Worm (Caenorhabditis elegans) whole organism, L4 larva: ENCODE measurements around the gene F27C8.3.
A peak's percentile ranks its signal among the peaks of the same experiment; 100 is the strongest.

Experiments used
- F10B5.3 ChIP-seq: sonication (generic microtip); optimal IDR thresholded peaks from 2 replicates; lab custom pipeline; 2016; ENCODE audit warnings: mild to moderate bottlenecking, missing genetic modification characterization, missing compliant biosample characterization
- F49E8.2 ChIP-seq: sonication (generic microtip); optimal IDR thresholded peaks from 2 replicates; lab custom pipeline; 2016; ENCODE audit warnings: missing compliant biosample characterization, mild to moderate bottlenecking, missing genetic modification characterization, borderline replicate concordance
- R02D3.7 ChIP-seq: fragments of 150-350 bp; sonication (generic microtip); optimal IDR thresholded peaks from 3 replicates; lab custom pipeline; 2014; ENCODE audit warnings: missing biosample characterization, missing genetic modification characterization
- T20F7.1 ChIP-seq: fragments of 200-800 bp; sonication (Bioruptor generic); optimal IDR thresholded peaks from 2 replicates; lab custom pipeline; 2018; ENCODE audit warnings: mild to moderate bottlenecking, missing genetic modification characterization, missing compliant biosample characterization
- T26A8.4 ChIP-seq: fragments of 200-800 bp; sonication (Bioruptor generic); IDR thresholded peaks from 2 replicates; pipeline ENCODE4 v1.3.6; 2022; ENCODE audit warnings: missing genetic modification characterization, missing compliant biosample characterization
- Y48G9A.11 ChIP-seq: fragments of 200-800 bp; sonication (Bioruptor generic); IDR thresholded peaks from 2 replicates; pipeline ENCODE4 v1.3.6; 2022; ENCODE audit warnings: missing genetic modification reagents, missing genetic modification characterization, missing compliant biosample characterization
- Y5F2A.4 ChIP-seq: fragments of 200-800 bp; sonication (Bioruptor generic); optimal IDR thresholded peaks from 2 replicates; lab custom pipeline; 2018; ENCODE audit warnings: mild to moderate bottlenecking, missing genetic modification characterization, missing compliant biosample characterization
- ZK546.5 ChIP-seq, 2 experiments: sonication (generic microtip); optimal IDR thresholded peaks; 2 replicates each; lab custom pipeline; 2017; ENCODE audit warnings: missing biosample characterization in 2 of 2, missing genetic modification characterization in 2 of 2
- arid-1 ChIP-seq: fragments of 200-800 bp; sonication (Bioruptor generic); conservative IDR thresholded peaks from 2 replicates; pipeline ENCODE4 v1.3.6; 2022; ENCODE audit warnings: missing genetic modification reagents, missing genetic modification characterization, missing compliant biosample characterization
- ces-1 ChIP-seq: fragments of 150-350 bp; sonication (generic microtip); optimal IDR thresholded peaks from 4 replicates; lab custom pipeline; 2014; ENCODE audit warnings: missing biosample characterization, missing genetic modification reagents, missing genetic modification characterization
- daf-12 ChIP-seq: fragments of 150-350 bp; optimal IDR thresholded peaks from 2 replicates; lab custom pipeline; 2014; ENCODE audit warnings: missing biosample characterization, missing genetic modification reagents, missing genetic modification characterization
- dmd-6 ChIP-seq: fragments of 200-800 bp; sonication (Bioruptor generic); IDR thresholded peaks from 2 replicates; pipeline ENCODE4 v1.3.6; 2022; ENCODE audit warnings: missing genetic modification reagents, missing genetic modification characterization, missing compliant biosample characterization
- dpl-1 ChIP-seq: fragments of 150-350 bp; optimal IDR thresholded peaks from 2 replicates; lab custom pipeline; 2014; ENCODE audit warnings: missing biosample characterization, missing genetic modification reagents, missing genetic modification characterization
- egl-27 ChIP-seq: sonication (generic microtip); optimal IDR thresholded peaks from 3 replicates; lab custom pipeline; 2017; ENCODE audit warnings: missing biosample characterization, missing genetic modification reagents, missing genetic modification characterization
- fos-1 ChIP-seq: fragments of 150-350 bp; optimal IDR thresholded peaks from 2 replicates; lab custom pipeline; 2014; ENCODE audit warnings: missing biosample characterization, missing genetic modification characterization
- hmg-1.1 ChIP-seq: fragments of 200-800 bp; sonication (Bioruptor generic); IDR thresholded peaks from 2 replicates; pipeline ENCODE4 v1.3.6; 2022; ENCODE audit warnings: missing genetic modification reagents, missing genetic modification characterization, missing compliant biosample characterization
- lim-7 ChIP-seq: fragments of 200-800 bp; sonication (Bioruptor generic); IDR thresholded peaks from 2 replicates; pipeline ENCODE4 v1.3.6; 2022; ENCODE audit warnings: missing genetic modification characterization, missing compliant biosample characterization
- lin-29 ChIP-seq: fragments of 200-800 bp; sonication (Bioruptor generic); IDR thresholded peaks from 2 replicates; pipeline ENCODE4 v1.3.6; 2022; ENCODE audit warnings: missing genetic modification reagents, missing genetic modification characterization, missing compliant biosample characterization
- lir-3 ChIP-seq: sonication (generic microtip); optimal IDR thresholded peaks from 2 replicates; lab custom pipeline; 2016; ENCODE audit warnings: mild to moderate bottlenecking, missing genetic modification characterization, missing compliant biosample characterization
- mes-2 ChIP-seq: sonication (generic microtip); optimal IDR thresholded peaks from 2 replicates; lab custom pipeline; 2016; ENCODE audit warnings: missing genotype, mild to moderate bottlenecking, missing genetic modification characterization, missing compliant biosample characterization; ENCODE audit not compliant: poor library complexity, severe bottlenecking
- mxl-2 ChIP-seq: fragments of 200-800 bp; sonication (Bioruptor generic); conservative IDR thresholded peaks from 2 replicates; pipeline ENCODE4 v1.3.6; 2022; ENCODE audit warnings: missing genetic modification reagents, missing genetic modification characterization, missing compliant biosample characterization
- nhr-10 ChIP-seq: fragments of 150-350 bp; optimal IDR thresholded peaks from 2 replicates; lab custom pipeline; 2014; ENCODE audit warnings: missing biosample characterization, missing genetic modification characterization
- nhr-11 ChIP-seq: fragments of 150-350 bp; optimal IDR thresholded peaks from 2 replicates; lab custom pipeline; 2014; ENCODE audit warnings: missing biosample characterization, missing genetic modification characterization
- nhr-111 ChIP-seq: fragments of 200-800 bp; sonication (Bioruptor generic); optimal IDR thresholded peaks from 2 replicates; lab custom pipeline; 2018; ENCODE audit warnings: mild to moderate bottlenecking, missing genetic modification characterization, missing compliant biosample characterization
- nhr-28 ChIP-seq: fragments of 150-350 bp; optimal IDR thresholded peaks from 2 replicates; lab custom pipeline; 2014; ENCODE audit warnings: missing biosample characterization, missing genetic modification characterization
- nhr-77 ChIP-seq: fragments of 150-350 bp; optimal IDR thresholded peaks from 2 replicates; lab custom pipeline; 2014; ENCODE audit warnings: missing biosample characterization, missing genetic modification characterization
- sdz-12 ChIP-seq: fragments of 200-800 bp; sonication (Bioruptor generic); optimal IDR thresholded peaks from 2 replicates; lab custom pipeline; 2018; ENCODE audit warnings: mild to moderate bottlenecking, missing genetic modification characterization, missing compliant biosample characterization
- set-16 ChIP-seq: fragments of 200-800 bp; sonication (Bioruptor generic); IDR thresholded peaks from 2 replicates; pipeline ENCODE4 v1.3.6; 2022; ENCODE audit warnings: missing genetic modification reagents, missing genetic modification characterization, missing compliant biosample characterization
- snpc-1.2 ChIP-seq: fragments of 200-800 bp; sonication (Bioruptor generic); IDR thresholded peaks from 2 replicates; pipeline ENCODE4 v1.3.6; 2022; ENCODE audit warnings: missing genetic modification reagents, missing genetic modification characterization, missing compliant biosample characterization
- tag-97 ChIP-seq: fragments of 200-800 bp; sonication (Bioruptor generic); IDR thresholded peaks from 2 replicates; pipeline ENCODE4 v1.3.6; 2022; ENCODE audit warnings: missing genetic modification characterization, missing compliant biosample characterization
- unc-62 ChIP-seq, 3 experiments: fragments of 150-350 bp in 1 of 3; sonication (generic microtip); optimal IDR thresholded peaks in 2 of 3; peaks in 1 of 3; 1 replicate in 1 of 3; 2 replicates in 2 of 3; lab custom pipeline; 2014 to 2017; ENCODE audit warnings: missing biosample characterization in 3 of 3, missing genetic modification characterization in 3 of 3, missing genetic modification reagents in 3 of 3, missing genotype in 1 of 3

The F27C8.3 gene

ce11 chrIV:9593456-9593855, 2.2 kb downstream of the F27C8.3 start, which contains the start of gene spp-18 (continued):
- no peak for TF ChIP-seq Y5F2A.4 (GFP tag; lab: Kevin White, UChicago)
- no peak for TF ChIP-seq daf-12
- peak; percentile 63 for TF ChIP-seq nhr-77
- no peak for TF ChIP-seq T26A8.4
- no peak for TF ChIP-seq F10B5.3 (tag; lab: Kevin White, UChicago)
- TF ChIP-seq R02D3.7 (tag; lab: Kevin White, UChicago): no peak
- peak; percentile 80 for TF ChIP-seq nhr-28 (tag; lab: Kevin White, UChicago)
- TF ChIP-seq lim-7 (GFP tag; lab: Robert Waterston, UW): no peak
- no peak for TF ChIP-seq ces-1
- TF ChIP-seq sdz-12 (GFP tag; lab: Kevin White, UChicago): no peak

ce11 chrIV:9592413-9592812, 3.3 kb downstream of the F27C8.3 start, which contains the start of gene pei-1:
pei-1 (minus strand) TSS chrIV:9592513.
- no peak for TF ChIP-seq dmd-6 (GFP tag; lab: Robert Waterston, UW)
- no peak for TF ChIP-seq dpl-1 (GFP tag; lab: Kevin White, UChicago)
- TF ChIP-seq mxl-2 (GFP tag; lab: Robert Waterston, UW): no peak
- TF ChIP-seq egl-27 (tag; lab: Kevin White, UChicago): no peak
- no peak for TF ChIP-seq hmg-1.1 (GFP tag; lab: Robert Waterston, UW)
- no peak for TF ChIP-seq nhr-111 (GFP tag; lab: Kevin White, UChicago)
- TF ChIP-seq set-16 (GFP tag; lab: Robert Waterston, UW): no peak
- TF ChIP-seq fos-1 (tag; lab: Kevin White, UChicago): no peak
- no peak for TF ChIP-seq ZK546.5 (tag; optimal IDR thresholded peaks at IDR 0.05; lab: Kevin White, UChicago)
- no peak for TF ChIP-seq nhr-10 (tag; lab: Kevin White, UChicago)
- TF ChIP-seq mes-2 (tag; lab: Kevin White, UChicago): no peak
- TF ChIP-seq nhr-11 (tag; lab: Kevin White, UChicago): no peak
- TF ChIP-seq lin-29 (GFP tag; lab: Robert Waterston, UW): no peak

DNA sequence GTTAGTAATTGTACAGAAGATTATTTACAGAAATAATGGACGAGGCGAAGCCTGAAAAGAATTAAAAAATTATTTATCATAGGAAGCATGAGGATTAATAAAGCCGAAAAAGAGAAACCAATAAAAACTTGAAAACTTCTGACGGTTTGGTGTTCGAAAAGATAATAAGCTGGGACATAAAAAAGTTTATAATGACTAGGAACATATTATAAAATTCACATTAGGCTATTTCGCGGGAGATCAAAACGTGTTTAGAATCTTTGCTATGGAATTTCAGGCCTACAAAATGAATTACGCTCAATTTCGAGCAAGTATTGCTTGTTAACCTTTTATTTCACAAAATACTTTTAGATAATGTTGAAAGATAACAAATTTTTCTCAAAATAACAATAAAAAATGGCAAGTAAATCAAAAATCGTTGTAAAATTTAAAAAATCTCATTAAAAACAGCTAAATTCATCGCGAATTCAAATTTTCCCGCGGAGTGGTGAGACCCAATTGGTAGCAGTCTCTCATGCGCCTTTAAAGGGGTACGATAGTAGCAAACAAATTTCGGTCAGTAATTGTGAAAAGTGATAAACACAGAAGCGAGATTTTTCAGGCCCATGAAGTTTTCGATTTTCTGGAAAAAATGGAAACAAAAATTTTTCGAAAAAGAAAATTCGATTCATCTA, 6.8 kb downstream of the F27C8.3 start, which contains the start of gene trcs-1:
trcs-1 (minus strand) TSS at position 51 of the 674 bp plus-strand sequence.
- TF ChIP-seq lin-29 (GFP tag; lab: Robert Waterston, UW) (no peak), ces-1 (no peak), tag-97 (GFP tag; lab: Robert Waterston, UW) (no peak), ZK546.5 (tag; optimal IDR thresholded peaks at IDR 0.05; lab: Kevin White, UChicago) (no peak), T20F7.1 (GFP tag; lab: Kevin White, UChicago) (no peak), F49E8.2 (tag; lab: Kevin White, UChicago) (peak; percentile 54), snpc-1.2 (peak; percentile 88), Y48G9A.11 (GFP tag; lab: Robert Waterston, UW) (0 out of 2 replicates have a peak, but pooled peaks have one; percentile 46)

DNA sequence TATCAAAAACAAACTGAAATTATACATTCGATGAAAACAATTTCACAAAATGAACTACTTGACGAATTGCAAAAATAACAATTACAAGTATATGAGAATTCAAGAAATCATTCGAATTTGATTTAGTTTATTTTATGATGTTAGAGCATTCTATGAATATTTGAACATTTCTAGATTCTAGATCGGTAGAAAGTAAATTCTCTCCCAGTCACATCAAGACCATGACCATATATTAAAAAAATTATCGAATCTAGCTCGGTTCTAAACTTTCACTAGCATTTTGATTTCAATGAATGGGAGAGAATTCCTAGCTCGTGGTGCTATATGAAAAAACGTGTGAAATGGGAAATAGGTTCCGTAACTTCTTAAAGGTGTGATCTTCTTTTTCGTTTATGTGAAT, 11.3 kb downstream of the F27C8.3 start:
- TF ChIP-seq arid-1 (GFP tag; lab: Robert Waterston, UW): no peak
- peak in 1 of 2 experiments; percentile 92 for TF ChIP-seq unc-62 (GFP tag; optimal IDR thresholded peaks at IDR 0.05 in 1 of 2; lab: Kevin White, UChicago)
- TF ChIP-seq unc-62 (tag; optimal IDR thresholded peaks at IDR 0.05; lab: Kevin White, UChicago): no peak

DNA sequence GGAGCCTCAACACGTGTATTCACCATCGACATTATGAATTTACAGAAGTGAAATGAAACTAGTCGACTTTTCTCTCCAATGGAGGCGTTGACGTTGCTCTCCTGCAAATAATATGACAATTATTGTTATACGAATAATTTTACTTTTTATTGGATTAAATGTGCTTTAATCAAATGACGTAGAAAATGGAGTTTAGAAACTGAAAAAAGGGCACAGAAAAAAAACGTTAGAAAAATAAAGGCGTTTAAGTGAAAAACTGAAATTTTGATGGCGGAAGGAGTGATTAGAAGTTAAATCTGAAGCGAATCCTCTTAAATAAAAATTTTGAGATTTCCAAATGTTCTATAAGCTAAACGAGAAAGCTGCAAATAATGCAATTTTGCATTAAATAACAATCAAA, 15.7 kb downstream of the F27C8.3 start, which contains the start of gene npr-2:
npr-2 (minus strand) TSS at position 101 of the 400 bp plus-strand sequence.
- no peak for TF ChIP-seq lir-3 (tag; lab: Kevin White, UChicago)
